Worm (Caenorhabditis elegans) whole organism, early embryonic: ENCODE data around the gene fut-5.

Source experiments
- B0310.2 ChIP-seq: sonication (generic microtip); optimal IDR thresholded peaks from 2 replicates; lab custom pipeline; 2016; ENCODE audit warnings: mild to moderate bottlenecking, missing genetic modification characterization, missing compliant biosample characterization
- F13C5.2 ChIP-seq: sonication (generic microtip); optimal IDR thresholded peaks from 2 replicates; lab custom pipeline; 2017; ENCODE audit warnings: mild to moderate bottlenecking, missing genetic modification characterization, inconsistent platforms, missing compliant biosample characterization
- aly-1 ChIP-seq: sonication (generic microtip); optimal IDR thresholded peaks from 2 replicates; lab custom pipeline; 2016; ENCODE audit warnings: missing genetic modification characterization, missing compliant biosample characterization
- ama-1 ChIP-seq: fragments of 150-350 bp; optimal IDR thresholded peaks from 2 replicates; lab custom pipeline; 2014
- ceh-13 ChIP-seq: fragments of 200-800 bp; sonication (Bioruptor generic); optimal IDR thresholded peaks from 2 replicates; lab custom pipeline; 2018; ENCODE audit warnings: mild to moderate bottlenecking, missing genetic modification characterization, missing compliant biosample characterization
- ceh-36 ChIP-seq: sonication (generic microtip); optimal IDR thresholded peaks from 2 replicates; lab custom pipeline; 2016; ENCODE audit warnings: missing genetic modification characterization, inconsistent platforms, missing compliant biosample characterization
- ets-7 ChIP-seq: sonication (generic microtip); optimal IDR thresholded peaks from 2 replicates; lab custom pipeline; 2016; ENCODE audit warnings: missing genotype, missing genetic modification characterization, missing compliant biosample characterization
- flt-1 ChIP-seq: fragments of 200-800 bp; sonication (Bioruptor generic); IDR thresholded peaks from 2 replicates; pipeline ENCODE4 v1.3.6; 2022; ENCODE audit warnings: missing genetic modification characterization, missing compliant biosample characterization
- hmbx-1 ChIP-seq: sonication (generic microtip); optimal IDR thresholded peaks from 2 replicates; lab custom pipeline; 2016; ENCODE audit warnings: mild to moderate bottlenecking, missing genetic modification characterization, missing compliant biosample characterization
- hmg-4 ChIP-seq: fragments of 200-800 bp; sonication (Bioruptor generic); optimal IDR thresholded peaks from 2 replicates; lab custom pipeline; 2018; ENCODE audit warnings: mild to moderate bottlenecking, missing genetic modification characterization, missing compliant biosample characterization
- hnd-1 ChIP-seq: sonication (generic microtip); optimal IDR thresholded peaks from 2 replicates; lab custom pipeline; 2016; ENCODE audit warnings: missing genetic modification characterization, missing compliant biosample characterization
- pes-1 ChIP-seq: fragments of 200-800 bp; sonication (Bioruptor generic); IDR thresholded peaks from 2 replicates; pipeline ENCODE4 v1.3.6; 2022; ENCODE audit warnings: missing genetic modification reagents, missing genetic modification characterization, missing compliant biosample characterization
- scrt-1 ChIP-seq: fragments of 200-800 bp; sonication (Bioruptor generic); IDR thresholded peaks from 2 replicates; pipeline ENCODE4 v1.3.6; 2022; ENCODE audit warnings: missing genetic modification characterization, missing compliant biosample characterization
- sea-1 ChIP-seq: fragments of 200-800 bp; sonication (Bioruptor generic); conservative IDR thresholded peaks from 2 replicates; pipeline ENCODE4 v1.3.6; 2022; ENCODE audit warnings: missing genetic modification characterization, missing compliant biosample characterization
- tbx-11 ChIP-seq: fragments of 200-800 bp; sonication (Bioruptor generic); IDR thresholded peaks from 2 replicates; pipeline ENCODE4 v1.3.6; 2022; ENCODE audit warnings: missing genetic modification characterization, missing compliant biosample characterization
- tbx-37 ChIP-seq: fragments of 200-800 bp; sonication (Bioruptor generic); conservative IDR thresholded peaks from 2 replicates; pipeline ENCODE4 v1.3.6; 2022; ENCODE audit warnings: missing genetic modification reagents, missing genetic modification characterization, missing compliant biosample characterization
- tra-4 ChIP-seq: sonication (generic microtip); optimal IDR thresholded peaks from 2 replicates; lab custom pipeline; 2017; ENCODE audit warnings: missing genetic modification characterization, missing compliant biosample characterization

The fut-5 gene

ce11 chrII:4681391-4681790 lies 13.9 kb upstream of the fut-5 start, which contains the start of gene T05A7.7:
T05A7.7 (minus strand) TSS chrII:4681491.
- TF ChIP-seq ceh-36 (tag; lab: Kevin White, UChicago) (no peak), tbx-37 (no peak), F13C5.2 (tag; lab: Kevin White, UChicago) (no peak), aly-1 (no peak), ama-1 (lab: Kevin White, UChicago) (no peak), sea-1 (GFP tag; lab: Robert Waterston, UW) (no peak), pes-1 (GFP tag; lab: Robert Waterston, UW) (no peak), tra-4 (tag; lab: Kevin White, UChicago) (no peak), tbx-11 (GFP tag; lab: Robert Waterston, UW) (no peak), hmbx-1 (tag; lab: Kevin White, UChicago) (no peak), scrt-1 (GFP tag; lab: Robert Waterston, UW) (no peak), hnd-1 (tag; lab: Kevin White, UChicago) (no peak), hmg-4 (GFP tag; lab: Kevin White, UChicago) (no peak), ets-7 (tag; lab: Kevin White, UChicago) (no peak), B0310.2 (no peak)

- TF ChIP-seq ceh-36 (tag; lab: Kevin White, UChicago): no peak
- TF ChIP-seq tbx-37: no peak
- TF ChIP-seq ama-1 (lab: Kevin White, UChicago): no peak
- no peak for TF ChIP-seq ceh-13 (GFP tag; lab: Kevin White, UChicago)
- no peak for TF ChIP-seq hnd-1 (tag; lab: Kevin White, UChicago)
- TF ChIP-seq ets-7 (tag; lab: Kevin White, UChicago): no peak
- TF ChIP-seq pes-1 (GFP tag; lab: Robert Waterston, UW): no peak
- no peak for TF ChIP-seq flt-1
- TF ChIP-seq tbx-11 (GFP tag; lab: Robert Waterston, UW): no peak
- no peak for TF ChIP-seq B0310.2
- no peak for TF ChIP-seq aly-1
- TF ChIP-seq hmbx-1 (tag; lab: Kevin White, UChicago): no peak
- no peak for TF ChIP-seq tra-4 (tag; lab: Kevin White, UChicago)
These were observed 10.4 kb upstream of the fut-5 start, which contains the start of gene T05A7.1 for ce11 chrII:4677916-4678315. T05A7.1 (plus strand) TSS chrII:4678216.

ce11 chrII:4676241-4676640 lies 8.8 kb upstream of the fut-5 start:
- no peak for TF ChIP-seq scrt-1 (GFP tag; lab: Robert Waterston, UW)
- no peak for TF ChIP-seq tra-4 (tag; lab: Kevin White, UChicago)
- no peak for TF ChIP-seq aly-1
- no peak for TF ChIP-seq ceh-13 (GFP tag; lab: Kevin White, UChicago)
- no peak for TF ChIP-seq pes-1 (GFP tag; lab: Robert Waterston, UW)
- no peak for TF ChIP-seq ceh-36 (tag; lab: Kevin White, UChicago)

ce11 chrII:4675481-4675880 lies 8.0 kb upstream of the fut-5 start, which contains the start of gene T05A7.3:
T05A7.3 (plus strand) TSS chrII:4675781.
- TF ChIP-seq hnd-1 (tag; lab: Kevin White, UChicago) (no peak), ama-1 (lab: Kevin White, UChicago) (no peak), tra-4 (tag; lab: Kevin White, UChicago) (no peak), sea-1 (GFP tag; lab: Robert Waterston, UW) (no peak), B0310.2 (no peak), tbx-11 (GFP tag; lab: Robert Waterston, UW) (no peak), hmg-4 (GFP tag; lab: Kevin White, UChicago) (no peak), scrt-1 (GFP tag; lab: Robert Waterston, UW) (no peak), F13C5.2 (tag; lab: Kevin White, UChicago) (no peak), flt-1 (no peak), ets-7 (tag; lab: Kevin White, UChicago) (no peak)

ce11 chrII:4674188-4674587 lies 6.7 kb upstream of the fut-5 start:
- TF ChIP-seq flt-1 (no peak), ceh-36 (tag; lab: Kevin White, UChicago) (no peak), B0310.2 (no peak), tra-4 (tag; lab: Kevin White, UChicago) (no peak), hmbx-1 (tag; lab: Kevin White, UChicago) (no peak), ets-7 (tag; lab: Kevin White, UChicago) (no peak), ceh-13 (GFP tag; lab: Kevin White, UChicago) (no peak), aly-1 (no peak), ama-1 (lab: Kevin White, UChicago) (no peak), sea-1 (GFP tag; lab: Robert Waterston, UW) (no peak), scrt-1 (GFP tag; lab: Robert Waterston, UW) (no peak), pes-1 (GFP tag; lab: Robert Waterston, UW) (no peak), F13C5.2 (tag; lab: Kevin White, UChicago) (no peak), hmg-4 (GFP tag; lab: Kevin White, UChicago) (no peak), tbx-37 (no peak), hnd-1 (tag; lab: Kevin White, UChicago) (no peak)

ce11 chrII:4673670-4674069 lies 6.2 kb upstream of the fut-5 start:
- TF ChIP-seq tbx-37: no peak
- no peak for TF ChIP-seq hmg-4 (GFP tag; lab: Kevin White, UChicago)
- TF ChIP-seq F13C5.2 (tag; lab: Kevin White, UChicago): no peak
- no peak for TF ChIP-seq aly-1

- no peak for TF ChIP-seq tra-4 (tag; lab: Kevin White, UChicago)
- no peak for TF ChIP-seq sea-1 (GFP tag; lab: Robert Waterston, UW)
These were observed 5.8 kb upstream of the fut-5 start for ce11 chrII:4673242-4673641.

ce11 chrII:4672584-4673110 lies 5.2 kb upstream of the fut-5 start, which contains the start of the genes clec-140 and hmg-11:
clec-140 (plus strand) TSS chrII:4673060.
hmg-11 (plus strand) TSS chrII:4673085.
- TF ChIP-seq hmg-4 (GFP tag; lab: Kevin White, UChicago) (peak; percentile 25), B0310.2 (no peak), F13C5.2 (tag; lab: Kevin White, UChicago) (peak; percentile 49)
